Fruit fly (Drosophila melanogaster): ENCODE data around the gene Gr94a.

DNA sequence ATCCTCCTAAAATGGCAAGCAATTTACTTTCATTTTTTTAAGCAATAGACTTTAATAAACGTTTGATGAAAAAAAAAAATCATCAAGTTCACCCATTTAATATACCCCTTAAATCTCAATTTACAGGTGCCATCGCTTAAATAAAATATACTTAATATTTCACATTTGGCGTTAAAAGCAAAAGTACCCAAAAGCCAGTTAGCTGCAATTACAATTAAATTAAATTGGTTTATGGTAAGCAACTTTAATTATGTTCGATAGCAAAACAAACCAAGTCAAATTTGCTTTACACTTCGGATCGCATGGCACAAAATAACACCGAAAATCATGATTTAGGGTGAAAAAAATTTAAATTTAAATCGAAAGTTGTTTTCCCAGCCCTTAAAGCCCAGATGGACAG is 9.5 kb upstream of the Gr94a start, which contains the start of gene CG13838:
- no peak for TF ChIP-seq Blimp-1 (GFP tag; optimal IDR thresholded peaks at IDR 0.05)
- no peak for TF ChIP-seq CG16779 (tag; optimal IDR thresholded peaks at IDR 0.05)
- no peak for TF ChIP-seq CG31627 (GFP tag; optimal IDR thresholded peaks at IDR 0.05)
- TF ChIP-seq CG15336 (GFP tag; IDR thresholded peaks at IDR 0.05), result no peak
- TF ChIP-seq Smox (GFP tag; optimal IDR thresholded peaks at IDR 0.05), result no peak
- no peak for TF ChIP-seq CG9139 (GFP tag; optimal IDR thresholded peaks at IDR 0.05)
- TF ChIP-seq CG11294 (GFP tag; IDR thresholded peaks at IDR 0.05), result no peak
- no peak for TF ChIP-seq achi (GFP tag; optimal IDR thresholded peaks at IDR 0.05)

Data from whole organism, prepupa.